Worm (Caenorhabditis elegans) whole organism, young adult: ENCODE results near the gene snap-29.
A peak's percentile ranks its signal among the peaks of the same experiment; 100 is the strongest.

Source experiments
- B0019.2 ChIP-seq: fragments of 200-800 bp; sonication (Bioruptor generic); conservative IDR thresholded peaks from 2 replicates; pipeline ENCODE4 v1.3.6; 2022; ENCODE audit warnings: missing genetic modification reagents, missing genetic modification characterization, missing compliant biosample characterization
- C17E4.6 ChIP-seq: fragments of 200-800 bp; sonication (Bioruptor generic); IDR thresholded peaks from 2 replicates; pipeline ENCODE4 v1.3.6; 2022; ENCODE audit warnings: missing genetic modification reagents, missing genetic modification characterization, missing compliant biosample characterization
- D2030.7 ChIP-seq: fragments of 200-800 bp; sonication (Bioruptor generic); IDR thresholded peaks from 2 replicates; pipeline ENCODE4 v1.3.6; 2022; ENCODE audit warnings: missing genetic modification reagents, missing genetic modification characterization, missing compliant biosample characterization
- F22D6.2 ChIP-seq: sonication (generic microtip); optimal IDR thresholded peaks from 2 replicates; lab custom pipeline; 2016; ENCODE audit warnings: mild to moderate bottlenecking, missing genetic modification characterization, missing compliant biosample characterization
- F33H1.4 ChIP-seq: fragments of 200-800 bp; sonication (Bioruptor generic); IDR thresholded peaks from 2 replicates; pipeline ENCODE4 v1.3.6; 2022; ENCODE audit warnings: missing genetic modification reagents, missing genetic modification characterization, missing compliant biosample characterization
- F37B4.10 ChIP-seq: fragments of 200-800 bp; sonication (Bioruptor generic); IDR thresholded peaks from 2 replicates; pipeline ENCODE4 v1.3.6; 2022; ENCODE audit warnings: missing genetic modification characterization, missing compliant biosample characterization
- F57C9.4 ChIP-seq: sonication (generic microtip); optimal IDR thresholded peaks from 2 replicates; lab custom pipeline; 2017; ENCODE audit warnings: mild to moderate bottlenecking, missing genetic modification characterization, missing compliant biosample characterization
- K12H6.12 ChIP-seq: fragments of 200-800 bp; sonication (Bioruptor generic); optimal IDR thresholded peaks from 2 replicates; lab custom pipeline; 2018; ENCODE audit warnings: mild to moderate bottlenecking, missing genetic modification characterization, missing compliant biosample characterization
- Y53G8AR.9 ChIP-seq: fragments of 200-800 bp; sonication (Bioruptor generic); conservative IDR thresholded peaks from 2 replicates; pipeline ENCODE4 v1.3.6; 2022; ENCODE audit warnings: missing genetic modification reagents, missing genetic modification characterization, missing compliant biosample characterization
- Y56A3A.18 ChIP-seq: fragments of 200-800 bp; sonication (Bioruptor generic); IDR thresholded peaks from 2 replicates; pipeline ENCODE4 v1.3.6; 2022; ENCODE audit warnings: missing genetic modification reagents, missing genetic modification characterization, missing compliant biosample characterization
- Y67H2A.10 ChIP-seq: fragments of 200-800 bp; sonication (Bioruptor generic); conservative IDR thresholded peaks from 2 replicates; pipeline ENCODE4 v1.3.6; 2022; ENCODE audit warnings: missing genetic modification reagents, missing genetic modification characterization, missing compliant biosample characterization
- Y79H2A.3 ChIP-seq: fragments of 200-800 bp; sonication (Bioruptor generic); conservative IDR thresholded peaks from 2 replicates; pipeline ENCODE4 v1.3.6; 2022; ENCODE audit warnings: missing genetic modification reagents, missing genetic modification characterization, missing compliant biosample characterization
- ZK185.1 ChIP-seq: sonication (generic microtip); optimal IDR thresholded peaks from 2 replicates; lab custom pipeline; 2016; ENCODE audit warnings: mild to moderate bottlenecking, missing genetic modification characterization, missing compliant biosample characterization; ENCODE audit not compliant: poor library complexity, severe bottlenecking
- atf-7 ChIP-seq: sonication (generic microtip); optimal IDR thresholded peaks from 2 replicates; lab custom pipeline; 2017; ENCODE audit warnings: mild to moderate bottlenecking, missing genetic modification characterization, missing compliant biosample characterization
- attf-3 ChIP-seq: fragments of 200-800 bp; sonication (Bioruptor generic); conservative IDR thresholded peaks from 2 replicates; pipeline ENCODE4 v1.3.6; 2022; ENCODE audit warnings: missing genetic modification reagents, missing genetic modification characterization, missing compliant biosample characterization
- attf-6 ChIP-seq: fragments of 200-800 bp; sonication (Bioruptor generic); IDR thresholded peaks from 2 replicates; pipeline ENCODE4 v1.3.6; 2022; ENCODE audit warnings: missing genetic modification reagents, missing genetic modification characterization, missing compliant biosample characterization
- ceh-40 ChIP-seq: fragments of 200-800 bp; sonication (Bioruptor generic); IDR thresholded peaks from 2 replicates; pipeline ENCODE4 v1.3.6; 2022; ENCODE audit warnings: missing genetic modification characterization, missing compliant biosample characterization
- chd-7 ChIP-seq: sonication (generic microtip); optimal IDR thresholded peaks from 2 replicates; lab custom pipeline; 2016; ENCODE audit warnings: mild to moderate bottlenecking, missing genetic modification characterization, moderate library complexity, missing compliant biosample characterization
- dpff-1 ChIP-seq: sonication (generic microtip); optimal IDR thresholded peaks from 2 replicates; lab custom pipeline; 2017; ENCODE audit warnings: mild to moderate bottlenecking, missing genetic modification characterization, missing compliant biosample characterization
- dpl-1 ChIP-seq: fragments of 150-350 bp; optimal IDR thresholded peaks from 2 replicates; lab custom pipeline; 2014; ENCODE audit warnings: missing biosample characterization, missing genetic modification reagents, missing genetic modification characterization
- egl-18 ChIP-seq: fragments of 200-800 bp; sonication (Bioruptor generic); IDR thresholded peaks from 2 replicates; pipeline ENCODE4 v1.3.6; 2022; ENCODE audit warnings: missing genetic modification reagents, missing genetic modification characterization, missing compliant biosample characterization
- egl-44 ChIP-seq: fragments of 200-800 bp; sonication (Bioruptor generic); IDR thresholded peaks from 2 replicates; pipeline ENCODE4 v1.3.6; 2022; ENCODE audit warnings: missing genetic modification reagents, missing genetic modification characterization, missing compliant biosample characterization
- ets-4 ChIP-seq: fragments of 200-800 bp; sonication (Bioruptor generic); optimal IDR thresholded peaks from 2 replicates; lab custom pipeline; 2018; ENCODE audit warnings: mild to moderate bottlenecking, missing genetic modification characterization, missing compliant biosample characterization
- fkh-3 ChIP-seq: sonication (generic microtip); optimal IDR thresholded peaks from 2 replicates; lab custom pipeline; 2016; ENCODE audit warnings: mild to moderate bottlenecking, missing genetic modification characterization, missing compliant biosample characterization
- hlh-26 ChIP-seq: fragments of 200-800 bp; sonication (Bioruptor generic); conservative IDR thresholded peaks from 2 replicates; pipeline ENCODE4 v1.3.6; 2022; ENCODE audit warnings: missing genetic modification reagents, missing genetic modification characterization, missing compliant biosample characterization
- hrde-1 ChIP-seq: sonication (generic microtip); optimal IDR thresholded peaks from 2 replicates; lab custom pipeline; 2016; ENCODE audit warnings: missing genetic modification characterization, mild to moderate bottlenecking, missing compliant biosample characterization, moderate library complexity, missing genotype, missing genetic modification reagents, borderline replicate concordance
- hsf-1 ChIP-seq: fragments of 200-800 bp; sonication (Bioruptor generic); IDR thresholded peaks from 2 replicates; pipeline ENCODE4 v1.3.6; 2022; ENCODE audit warnings: missing genetic modification reagents, missing genetic modification characterization, missing compliant biosample characterization
- let-607 ChIP-seq, 2 experiments: fragments of 200-800 bp in 1 of 2; sonication (Bioruptor generic) in 1 of 2; sonication (generic microtip) in 1 of 2; optimal IDR thresholded peaks; 2 replicates each; lab custom pipeline; 2016 to 2018; ENCODE audit warnings: mild to moderate bottlenecking in 2 of 2, missing compliant biosample characterization in 2 of 2, missing genetic modification characterization in 2 of 2, moderate library complexity in 2 of 2, missing genotype in 1 of 2
- lin-26 ChIP-seq: fragments of 200-800 bp; sonication (Bioruptor generic); IDR thresholded peaks from 2 replicates; pipeline ENCODE4 v1.3.6; 2022; ENCODE audit warnings: missing genetic modification reagents, missing genetic modification characterization, missing compliant biosample characterization
- lin-35 ChIP-seq, 3 experiments: fragments of 150-350 bp in 2 of 3; sonication (generic microtip) in 1 of 3; optimal IDR thresholded peaks; 2 replicates each; lab custom pipeline; 2014 to 2018; ENCODE audit warnings: missing biosample characterization in 3 of 3, missing genetic modification characterization in 3 of 3, missing genetic modification reagents in 3 of 3
- lsy-27 ChIP-seq: sonication (generic microtip); optimal IDR thresholded peaks from 2 replicates; lab custom pipeline; 2017; ENCODE audit warnings: missing genetic modification characterization, mild to moderate bottlenecking, missing compliant biosample characterization, antibody characterized with exemption, missing genotype, borderline replicate concordance; ENCODE audit not compliant: insufficient read depth
- mel-28 ChIP-seq: sonication (generic microtip); optimal IDR thresholded peaks from 2 replicates; lab custom pipeline; 2016; ENCODE audit warnings: borderline replicate concordance, mild to moderate bottlenecking, missing genetic modification characterization, missing compliant biosample characterization
- mes-4 ChIP-seq: sonication (generic microtip); optimal IDR thresholded peaks from 2 replicates; lab custom pipeline; 2016; ENCODE audit warnings: missing genotype, missing genetic modification characterization, missing compliant biosample characterization
- nhr-120 ChIP-seq: fragments of 200-800 bp; sonication (Bioruptor generic); IDR thresholded peaks from 2 replicates; pipeline ENCODE4 v1.3.6; 2022; ENCODE audit warnings: missing genetic modification characterization, missing compliant biosample characterization
- nhr-179 ChIP-seq: sonication (generic microtip); optimal IDR thresholded peaks from 2 replicates; lab custom pipeline; 2016; ENCODE audit warnings: mild to moderate bottlenecking, missing genetic modification characterization, missing compliant biosample characterization
- nhr-80 ChIP-seq: sonication (generic microtip); optimal IDR thresholded peaks from 2 replicates; lab custom pipeline; 2016; ENCODE audit warnings: missing genetic modification characterization, missing compliant biosample characterization
- pbrm-1 ChIP-seq: fragments of 200-800 bp; sonication (Bioruptor generic); IDR thresholded peaks from 2 replicates; pipeline ENCODE4 v1.3.6; 2022; ENCODE audit warnings: missing genetic modification reagents, missing genetic modification characterization, missing compliant biosample characterization
- rec-8 ChIP-seq, 2 experiments: sonication (generic microtip); optimal IDR thresholded peaks; 2 replicates each; lab custom pipeline; 2016; ENCODE audit warnings: mild to moderate bottlenecking in 2 of 2, missing genetic modification characterization in 2 of 2, missing genetic modification reagents in 2 of 2, missing genotype in 2 of 2, missing biosample characterization in 1 of 2, missing compliant biosample characterization in 1 of 2, moderate library complexity in 1 of 2
- snpc-3.4 ChIP-seq: sonication (generic microtip); optimal IDR thresholded peaks from 2 replicates; lab custom pipeline; 2017; ENCODE audit warnings: missing genetic modification characterization, mild to moderate bottlenecking, missing compliant biosample characterization, antibody characterized with exemption, moderate library complexity, missing genotype, missing genetic modification reagents
- tbp1 ChIP-seq: fragments of 200-800 bp; sonication (Bioruptor generic); optimal IDR thresholded peaks from 2 replicates; lab custom pipeline; 2018; ENCODE audit warnings: mild to moderate bottlenecking, missing genetic modification characterization, missing compliant biosample characterization
- tlf-1 ChIP-seq: fragments of 200-800 bp; sonication (Bioruptor generic); optimal IDR thresholded peaks from 2 replicates; lab custom pipeline; 2018; ENCODE audit warnings: mild to moderate bottlenecking, missing genetic modification characterization, missing compliant biosample characterization
- unc-62 ChIP-seq: fragments of 150-350 bp; optimal IDR thresholded peaks from 2 replicates; lab custom pipeline; 2014; ENCODE audit warnings: missing biosample characterization, missing genetic modification reagents, missing genetic modification characterization
- ztf-3 ChIP-seq: fragments of 200-800 bp; sonication (Bioruptor generic); optimal IDR thresholded peaks from 2 replicates; lab custom pipeline; 2018; ENCODE audit warnings: mild to moderate bottlenecking, missing genetic modification characterization, missing compliant biosample characterization

Gene snap-29

ce11 chrIII:8744765-8745164 lies 31.3 kb upstream of the snap-29 start:
- no peak for TF ChIP-seq ZK185.1 (tag; lab: Kevin White, UChicago)
- no peak for TF ChIP-seq dpff-1 (tag; lab: Kevin White, UChicago)
- TF ChIP-seq fkh-3 (tag; lab: Kevin White, UChicago), result no peak
- TF ChIP-seq tlf-1 (GFP tag; lab: Kevin White, UChicago), result no peak
- TF ChIP-seq attf-3 (GFP tag; lab: Robert Waterston, UW), result no peak
- no peak for TF ChIP-seq nhr-179 (tag; lab: Kevin White, UChicago)
- TF ChIP-seq egl-44 (GFP tag; lab: Robert Waterston, UW), result no peak

- TF ChIP-seq ets-4 (GFP tag; lab: Kevin White, UChicago) (no peak), atf-7 (tag; lab: Kevin White, UChicago) (no peak), hlh-26 (GFP tag; lab: Robert Waterston, UW) (no peak), B0019.2 (no peak), F33H1.4 (GFP tag; lab: Robert Waterston, UW) (no peak), mel-28 (no peak), Y56A3A.18 (GFP tag; lab: Robert Waterston, UW) (no peak), snpc-3.4 (no peak), tbp1 (no peak), F57C9.4 (tag; lab: Kevin White, UChicago) (no peak), F22D6.2 (tag; lab: Kevin White, UChicago) (no peak), nhr-120 (GFP tag; lab: Robert Waterston, UW) (no peak), chd-7 (tag; lab: Kevin White, UChicago) (no peak), dpl-1 (no peak)
These were observed 30.8 kb upstream of the snap-29 start for ce11 chrIII:8745214-8745613.

ce11 chrIII:8748620-8749019 lies 27.4 kb upstream of the snap-29 start:
- TF ChIP-seq let-607 (tag; optimal IDR thresholded peaks at IDR 0.05; lab: Kevin White, UChicago) (peak in 1 of 2 experiments; percentile 17), nhr-80 (tag; lab: Kevin White, UChicago) (peak; percentile 70), D2030.7 (GFP tag; lab: Robert Waterston, UW) (no peak), hsf-1 (GFP tag; lab: Robert Waterston, UW) (no peak), unc-62 (no peak), rec-8 (tag; optimal IDR thresholded peaks at IDR 0.05; lab: Kevin White, UChicago) (no peak)
- TF ChIP-seq, all 124 proteins: peak for 2

ce11 chrIII:8749487-8749886 lies 26.6 kb upstream of the snap-29 start, which contains the start of gene sma-2:
TSS of gene sma-2 (plus strand) at chrIII:8749680.
- TF ChIP-seq B0019.2, result no peak
- no peak for TF ChIP-seq unc-62
- no peak for TF ChIP-seq mel-28
- TF ChIP-seq D2030.7 (GFP tag; lab: Robert Waterston, UW), result no peak
- TF ChIP-seq dpff-1 (tag; lab: Kevin White, UChicago), result no peak
- no peak for TF ChIP-seq lin-35 (GFP tag; optimal IDR thresholded peaks at IDR 0.05; lab: Kevin White, UChicago)
- no peak for TF ChIP-seq Y56A3A.18 (GFP tag; lab: Robert Waterston, UW)
- no peak for TF ChIP-seq nhr-179 (tag; lab: Kevin White, UChicago)
- TF ChIP-seq ceh-40, result no peak
- TF ChIP-seq F37B4.10, result no peak
- no peak for TF ChIP-seq ztf-3 (GFP tag; lab: Kevin White, UChicago)
- TF ChIP-seq mes-4 (tag; lab: Kevin White, UChicago), result no peak
- no peak for TF ChIP-seq egl-18 (GFP tag; lab: Robert Waterston, UW)
- no peak for TF ChIP-seq pbrm-1 (GFP tag; lab: Robert Waterston, UW)
- TF ChIP-seq Y53G8AR.9 (GFP tag; lab: Robert Waterston, UW), result no peak
- TF ChIP-seq C17E4.6, result no peak
- TF ChIP-seq K12H6.12, result no peak
- TF ChIP-seq Y79H2A.3, result no peak
- TF ChIP-seq attf-6 (GFP tag; lab: Robert Waterston, UW), result no peak
- no peak for TF ChIP-seq lsy-27 (tag; lab: Kevin White, UChicago)
- TF ChIP-seq ets-4 (GFP tag; lab: Kevin White, UChicago), result peak; percentile 18
- TF ChIP-seq hrde-1 (tag; lab: Kevin White, UChicago), result no peak
- peak; percentile 33 for TF ChIP-seq ZK185.1 (tag; lab: Kevin White, UChicago)
- TF ChIP-seq Y67H2A.10 (GFP tag; lab: Robert Waterston, UW), result no peak
- TF ChIP-seq lin-26, result no peak
